Worm (Caenorhabditis elegans) whole organism, L1 larva: ENCODE measurements around the gene gst-14.

Experiments
- C16A3.4 ChIP-seq: fragments of 150-350 bp; optimal IDR thresholded peaks from 2 replicates; lab custom pipeline; 2014; ENCODE audit warnings: missing biosample characterization, missing genetic modification characterization
- ceh-82 ChIP-seq, 3 experiments: fragments of 150-350 bp in 1 of 3; sonication (generic microtip) in 2 of 3; optimal IDR thresholded peaks; 2 replicates each; lab custom pipeline; 2014 to 2017; ENCODE audit warnings: missing biosample characterization in 3 of 3, missing genetic modification characterization in 3 of 3
- fos-1 ChIP-seq: fragments of 150-350 bp; optimal IDR thresholded peaks from 2 replicates; lab custom pipeline; 2014; ENCODE audit warnings: missing biosample characterization, missing genetic modification characterization
- pqm-1 ChIP-seq: sonication (generic microtip); optimal IDR thresholded peaks from 3 replicates; lab custom pipeline; 2017; ENCODE audit warnings: missing biosample characterization, missing genetic modification characterization
- sup-37 ChIP-seq: fragments of 200-800 bp; sonication (Bioruptor generic); optimal IDR thresholded peaks from 2 replicates; lab custom pipeline; 2018; ENCODE audit warnings: mild to moderate bottlenecking, missing genetic modification characterization, missing compliant biosample characterization

DNA sequence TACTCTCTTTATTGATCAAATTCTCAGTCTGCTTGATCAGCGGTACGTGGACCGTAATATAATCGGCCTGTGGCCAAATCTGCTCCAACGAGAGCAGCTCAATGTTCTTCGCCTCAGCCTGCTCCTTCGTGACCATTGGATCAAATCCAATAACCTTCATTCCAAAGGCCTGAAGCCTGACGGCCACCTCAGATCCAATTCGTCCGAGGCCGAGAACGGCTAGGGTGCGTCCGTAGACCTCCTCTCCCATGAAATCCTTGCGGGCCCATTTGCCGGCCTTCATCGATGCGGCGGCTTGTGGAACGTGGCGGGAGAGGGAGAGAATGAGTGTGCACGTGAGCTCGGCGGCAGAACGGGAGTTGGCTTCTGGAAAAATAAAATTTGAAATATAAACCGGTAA is 21.6 kb upstream of the gst-14 start:
- TF ChIP-seq C16A3.4 (tag; lab: Kevin White, UChicago) (no peak), ceh-82 (tag; optimal IDR thresholded peaks at IDR 0.05; lab: Kevin White, UChicago) (no peak), fos-1 (tag; lab: Kevin White, UChicago) (no peak), pqm-1 (no peak), sup-37 (GFP tag; lab: Kevin White, UChicago) (no peak)
